Worm (Caenorhabditis elegans): ENCODE measurements around the gene pek-1.
A peak's percentile ranks its signal among the peaks of the same experiment; 100 is the strongest.

pek-1 gene

ce11 chrX:11414837-11415550 lies at the start of gene pek-1:
Gene pek-1, minus strand, starts transcription at chrX:11414887.
- TF ChIP-seq ztf-7 (tag; optimal IDR thresholded peaks at IDR 0.05) (peak; percentile 9), nhr-111 (GFP tag; optimal IDR thresholded peaks at IDR 0.05) (no peak), mes-2 (tag; optimal IDR thresholded peaks at IDR 0.05; ENCODE audit: poor library complexity, severe bottlenecking) (peak; percentile 33), arid-1 (GFP tag; conservative IDR thresholded peaks at IDR 0.05) (0 out of 2 replicates have a peak, but pooled peaks have one; percentile 16), aha-1 (tag) (peak; percentile 84), nhr-11 (tag; optimal IDR thresholded peaks at IDR 0.05) (peak; percentile 27), lin-1 (GFP tag; IDR thresholded peaks at IDR 0.05) (peak; percentile 40; the same call in 1 of the 2 replicates), ceh-20 (GFP tag; IDR thresholded peaks at IDR 0.05) (no peak), egl-27 (tag; optimal IDR thresholded peaks at IDR 0.05) (no peak), nhr-28 (tag; optimal IDR thresholded peaks at IDR 0.05) (peak; percentile 35), mdt-29 (GFP tag; IDR thresholded peaks at IDR 0.05) (peak; percentile 77), nhr-77 (tag; optimal IDR thresholded peaks at IDR 0.05) (peak; percentile 3), nhr-76 (tag; optimal IDR thresholded peaks at IDR 0.05) (no peak), hlh-30 (tag; optimal IDR thresholded peaks at IDR 0.05; ENCODE audit: insufficient read depth) (peak; percentile 80), daf-16 (GFP tag; optimal IDR thresholded peaks at IDR 0.05) (peak in 1 of 2 experiments; percentile 31), daf-16 (tag; optimal IDR thresholded peaks at IDR 0.05) (peak; percentile 55), nhr-25 (tag; optimal IDR thresholded peaks at IDR 0.05; ENCODE audit: borderline replicate concordance, insufficient read depth) (peak; percentile 39), dpl-1 (GFP tag; optimal IDR thresholded peaks at IDR 0.05) (peak; percentile 7), mxl-3 (GFP tag; optimal IDR thresholded peaks at IDR 0.05) (peak; percentile 89), cey-2 (tag; optimal IDR thresholded peaks at IDR 0.05; ENCODE audit: borderline replicate concordance, insufficient read depth) (no peak), ZK546.5 (tag; optimal IDR thresholded peaks at IDR 0.05) (no peak), dmd-6 (GFP tag; IDR thresholded peaks at IDR 0.05) (peak; percentile 50), mep-1 (tag; optimal IDR thresholded peaks at IDR 0.05) (peak; percentile 52), nhr-48 (tag; optimal IDR thresholded peaks at IDR 0.05) (peak; percentile 47), lsy-2 (tag; optimal IDR thresholded peaks at IDR 0.05) (peak in 1 of 2 experiments; percentile 46), dve-1 (tag; optimal IDR thresholded peaks at IDR 0.05; ENCODE audit: insufficient read depth) (peak; percentile 60), mdl-1 (tag; optimal IDR thresholded peaks at IDR 0.05) (peak; percentile 60 to 94), hif-1 (tag; optimal IDR thresholded peaks at IDR 0.05) (peak in 1 of 2 experiments; percentile 86), hmg-1.1 (GFP tag; IDR thresholded peaks at IDR 0.05) (0 out of 2 replicates have a peak, but pooled peaks have one; percentile 11), set-16 (GFP tag; IDR thresholded peaks at IDR 0.05) (no peak), hlh-11 (tag; optimal IDR thresholded peaks at IDR 0.05) (peak; percentile 60), ceh-32 (tag; optimal IDR thresholded peaks at IDR 0.05; ENCODE audit: poor library complexity) (no peak), T20F7.1 (GFP tag; optimal IDR thresholded peaks at IDR 0.05) (peak; percentile 4)

- TF ChIP-seq cey-2 (tag; optimal IDR thresholded peaks at IDR 0.05; ENCODE audit: borderline replicate concordance, insufficient read depth) (no peak), zfp-3 (GFP tag; conservative IDR thresholded peaks at IDR 0.05) (no peak), duxl-1 (tag; optimal IDR thresholded peaks at IDR 0.05; ENCODE audit: poor library complexity) (no peak), hif-1 (tag; optimal IDR thresholded peaks at IDR 0.05) (no peak), ama-1 (optimal IDR thresholded peaks at IDR 0.05) (no peak), lin-38 (GFP tag; IDR thresholded peaks at IDR 0.05) (no peak), lim-7 (GFP tag; IDR thresholded peaks at IDR 0.05) (no peak), F37D6.2 (tag; optimal IDR thresholded peaks at IDR 0.05) (no peak), daf-16 (GFP tag; optimal IDR thresholded peaks at IDR 0.05) (peak in 1 of 2 experiments; percentile 28), daf-16 (tag; optimal IDR thresholded peaks at IDR 0.05) (no peak), unc-130 (GFP tag; optimal IDR thresholded peaks at IDR 0.05) (no peak), Y105C5A.15 (GFP tag; IDR thresholded peaks at IDR 0.05) (no peak), hlh-30 (tag; optimal IDR thresholded peaks at IDR 0.05; ENCODE audit: insufficient read depth) (peak; percentile 43), mdl-1 (tag; optimal IDR thresholded peaks at IDR 0.05) (no peak), zag-1 (tag; optimal IDR thresholded peaks at IDR 0.05) (no peak), mxl-3 (GFP tag; optimal IDR thresholded peaks at IDR 0.05) (no peak), dve-1 (tag; optimal IDR thresholded peaks at IDR 0.05; ENCODE audit: insufficient read depth) (no peak), daf-19 (GFP tag; conservative IDR thresholded peaks at IDR 0.05) (no peak), fkh-10 (GFP tag; optimal IDR thresholded peaks at IDR 0.05) (no peak), ZK546.5 (tag; optimal IDR thresholded peaks at IDR 0.05) (no peak), dmd-9 (GFP tag; IDR thresholded peaks at IDR 0.05) (no peak), hlh-11 (tag; optimal IDR thresholded peaks at IDR 0.05) (peak; percentile 35), F49E8.2 (tag; optimal IDR thresholded peaks at IDR 0.05; ENCODE audit: borderline replicate concordance) (no peak), egl-27 (tag; optimal IDR thresholded peaks at IDR 0.05) (no peak), ZK337.2 (GFP tag; IDR thresholded peaks at IDR 0.05) (no peak)
Observed at ce11 chrX:11463568-11463967, 48.9 kb upstream of the pek-1 start.
